Worm (Caenorhabditis elegans) whole organism, L2 larva: Measurements from ENCODE around the gene rei-2.

Source experiments
- C34F6.9 ChIP-seq: fragments of 150-350 bp; optimal IDR thresholded peaks from 2 replicates; lab custom pipeline; 2014; ENCODE audit warnings: missing biosample characterization, missing genetic modification characterization
- F13H6.1 ChIP-seq: sonication (generic microtip); optimal IDR thresholded peaks from 2 replicates; lab custom pipeline; 2016; ENCODE audit warnings: missing genetic modification characterization, missing compliant biosample characterization
- Y55F3AM.14 ChIP-seq: fragments of 200-800 bp; sonication (Bioruptor generic); optimal IDR thresholded peaks from 2 replicates; lab custom pipeline; 2018; ENCODE audit warnings: mild to moderate bottlenecking, missing genetic modification characterization, missing compliant biosample characterization
- alr-1 ChIP-seq: fragments of 150-350 bp; optimal IDR thresholded peaks from 2 replicates; lab custom pipeline; 2014; ENCODE audit warnings: missing biosample characterization, missing genetic modification characterization
- aly-2 ChIP-seq: fragments of 150-350 bp; optimal IDR thresholded peaks from 2 replicates; lab custom pipeline; 2014; ENCODE audit warnings: missing biosample characterization, missing genetic modification characterization
- ama-1 ChIP-seq: fragments of 150-350 bp; optimal IDR thresholded peaks from 2 replicates; lab custom pipeline; 2018; ENCODE audit warnings: inconsistent platforms
- blmp-1 ChIP-seq: sonication (generic microtip); optimal IDR thresholded peaks from 2 replicates; lab custom pipeline; 2017; ENCODE audit warnings: missing genetic modification characterization, mild to moderate bottlenecking, missing compliant biosample characterization, antibody characterized with exemption, moderate library complexity; ENCODE audit not compliant: insufficient read depth
- ceh-16 ChIP-seq: fragments of 150-350 bp; optimal IDR thresholded peaks from 2 replicates; lab custom pipeline; 2014; ENCODE audit warnings: missing biosample characterization, missing genetic modification characterization
- crh-2 ChIP-seq: sonication (generic microtip); optimal IDR thresholded peaks from 2 replicates; lab custom pipeline; 2017; ENCODE audit warnings: missing biosample characterization, missing genetic modification characterization
- dmd-4 ChIP-seq: sonication (generic microtip); optimal IDR thresholded peaks from 2 replicates; lab custom pipeline; 2017; ENCODE audit warnings: missing biosample characterization, missing genetic modification characterization
- egl-27 ChIP-seq: sonication (generic microtip); optimal IDR thresholded peaks from 3 replicates; lab custom pipeline; 2017; ENCODE audit warnings: missing biosample characterization, missing genetic modification reagents, missing genetic modification characterization
- elt-1 ChIP-seq: fragments of 150-350 bp; optimal IDR thresholded peaks from 2 replicates; lab custom pipeline; 2014; ENCODE audit warnings: missing biosample characterization, missing genetic modification characterization
- elt-3 ChIP-seq: sonication (generic microtip); optimal IDR thresholded peaks from 2 replicates; lab custom pipeline; 2017; ENCODE audit warnings: missing biosample characterization, missing genetic modification characterization
- fos-1 ChIP-seq: fragments of 150-350 bp; optimal IDR thresholded peaks from 2 replicates; lab custom pipeline; 2014; ENCODE audit warnings: missing biosample characterization, missing genetic modification characterization
- gmeb-1 ChIP-seq: fragments of 150-350 bp; optimal IDR thresholded peaks from 2 replicates; lab custom pipeline; 2014; ENCODE audit warnings: missing biosample characterization, missing genetic modification characterization
- lin-11 ChIP-seq: fragments of 150-350 bp; sonication (generic microtip); optimal IDR thresholded peaks from 2 replicates; lab custom pipeline; 2014; ENCODE audit warnings: missing biosample characterization, missing genetic modification characterization, inconsistent platforms, mixed read lengths
- lin-13 ChIP-seq: fragments of 150-350 bp; optimal IDR thresholded peaks from 2 replicates; lab custom pipeline; 2014; ENCODE audit warnings: missing biosample characterization, missing genetic modification reagents, missing genetic modification characterization
- lin-39 ChIP-seq: fragments of 150-350 bp; optimal IDR thresholded peaks from 2 replicates; lab custom pipeline; 2014; ENCODE audit warnings: missing biosample characterization, missing genetic modification reagents, missing genetic modification characterization
- lsy-2 ChIP-seq, 2 experiments: fragments of 150-350 bp in 1 of 2; sonication (generic microtip) in 1 of 2; optimal IDR thresholded peaks; 2 replicates each; lab custom pipeline; 2014 to 2017; ENCODE audit warnings: missing biosample characterization in 2 of 2, missing genetic modification characterization in 2 of 2
- mab-5 ChIP-seq: fragments of 150-350 bp; optimal IDR thresholded peaks from 2 replicates; lab custom pipeline; 2014; ENCODE audit warnings: missing biosample characterization, missing genetic modification characterization
- mbf-1 ChIP-seq: sonication (generic microtip); optimal IDR thresholded peaks from 2 replicates; lab custom pipeline; 2017; ENCODE audit warnings: missing biosample characterization, missing genetic modification characterization
- mdl-1 ChIP-seq, 2 experiments: fragments of 150-350 bp in 1 of 2; sonication (generic microtip) in 1 of 2; optimal IDR thresholded peaks; 2 replicates each; lab custom pipeline; 2017; ENCODE audit warnings: missing biosample characterization in 2 of 2, missing genetic modification characterization in 2 of 2
- nhr-10 ChIP-seq: sonication (generic microtip); optimal IDR thresholded peaks from 2 replicates; lab custom pipeline; 2017; ENCODE audit warnings: missing biosample characterization, missing genetic modification characterization
- nhr-11 ChIP-seq: fragments of 150-350 bp; optimal IDR thresholded peaks from 2 replicates; lab custom pipeline; 2014; ENCODE audit warnings: missing biosample characterization, missing genetic modification characterization
- nhr-12 ChIP-seq: fragments of 150-350 bp; optimal IDR thresholded peaks from 2 replicates; lab custom pipeline; 2014; ENCODE audit warnings: missing biosample characterization, missing genetic modification characterization
- nhr-129 ChIP-seq: fragments of 150-350 bp; optimal IDR thresholded peaks from 2 replicates; lab custom pipeline; 2014; ENCODE audit warnings: missing biosample characterization, missing genetic modification characterization
- nhr-21 ChIP-seq: fragments of 150-350 bp; optimal IDR thresholded peaks from 2 replicates; lab custom pipeline; 2014; ENCODE audit warnings: missing biosample characterization, missing genetic modification characterization
- nhr-237 ChIP-seq: fragments of 150-350 bp; optimal IDR thresholded peaks from 2 replicates; lab custom pipeline; 2014; ENCODE audit warnings: missing biosample characterization, missing genetic modification characterization
- nhr-25 ChIP-seq: fragments of 150-350 bp; sonication (generic microtip); optimal IDR thresholded peaks from 3 replicates; lab custom pipeline; 2014; ENCODE audit warnings: missing biosample characterization, missing genetic modification characterization
- nhr-6 ChIP-seq: fragments of 150-350 bp; optimal IDR thresholded peaks from 2 replicates; lab custom pipeline; 2014; ENCODE audit warnings: missing biosample characterization, missing genetic modification characterization
- nhr-77 ChIP-seq: fragments of 150-350 bp; optimal IDR thresholded peaks from 2 replicates; lab custom pipeline; 2014; ENCODE audit warnings: missing biosample characterization, missing genetic modification characterization
- sem-4 ChIP-seq: fragments of 150-350 bp; optimal IDR thresholded peaks from 2 replicates; lab custom pipeline; 2014; ENCODE audit warnings: missing biosample characterization, missing genetic modification reagents, missing genetic modification characterization
- sma-3 ChIP-seq: sonication (generic microtip); optimal IDR thresholded peaks from 2 replicates; lab custom pipeline; 2016; ENCODE audit warnings: missing genetic modification reagents, missing genetic modification characterization, missing compliant biosample characterization
- sma-9 ChIP-seq, 2 experiments: fragments of 150-350 bp in 1 of 2; sonication (generic microtip) in 1 of 2; optimal IDR thresholded peaks; 2 replicates each; lab custom pipeline; 2014 to 2016; ENCODE audit warnings: missing genetic modification characterization in 2 of 2, mild to moderate bottlenecking in 1 of 2, missing biosample characterization in 1 of 2, missing compliant biosample characterization in 1 of 2, missing genetic modification reagents in 1 of 2, moderate library complexity in 1 of 2
- snpc-4 ChIP-seq: fragments of 150-350 bp; optimal IDR thresholded peaks from 2 replicates; lab custom pipeline; 2014; ENCODE audit warnings: missing biosample characterization, missing genetic modification characterization
- unc-39 ChIP-seq: fragments of 150-350 bp; optimal IDR thresholded peaks from 2 replicates; lab custom pipeline; 2014; ENCODE audit warnings: missing biosample characterization, missing genetic modification characterization
- unc-55 ChIP-seq: fragments of 150-350 bp; sonication (generic microtip); optimal IDR thresholded peaks from 3 replicates; lab custom pipeline; 2014; ENCODE audit warnings: missing biosample characterization, missing genetic modification reagents, missing genetic modification characterization
- unc-62 ChIP-seq: fragments of 150-350 bp; optimal IDR thresholded peaks from 2 replicates; lab custom pipeline; 2014; ENCODE audit warnings: missing biosample characterization, missing genetic modification reagents, missing genetic modification characterization
- zag-1 ChIP-seq: fragments of 150-350 bp; optimal IDR thresholded peaks from 2 replicates; lab custom pipeline; 2014; ENCODE audit warnings: missing biosample characterization, missing genetic modification characterization
- ztf-1 ChIP-seq: fragments of 200-800 bp; sonication (Bioruptor generic); conservative IDR thresholded peaks from 2 replicates; pipeline ENCODE4 v1.3.6; 2022; ENCODE audit warnings: missing genetic modification characterization, missing compliant biosample characterization
- ztf-11 ChIP-seq: sonication (generic microtip); optimal IDR thresholded peaks from 2 replicates; lab custom pipeline; 2017; ENCODE audit warnings: missing biosample characterization, missing genetic modification characterization
- ztf-4 ChIP-seq: fragments of 150-350 bp; optimal IDR thresholded peaks from 2 replicates; lab custom pipeline; 2014; ENCODE audit warnings: missing biosample characterization, missing genetic modification characterization

rei-2 gene

ce11 chrX:1103702-1104262 lies 15.8 kb upstream of the rei-2 start, which contains the start of gene ife-4:
Gene ife-4 (plus strand): TSS chrX:1104212.
- no peak for TF ChIP-seq egl-27 (tag; lab: Kevin White, UChicago)
- no peak for TF ChIP-seq nhr-25
- peak in 1 of 2 experiments; percentile 51 for TF ChIP-seq lsy-2 (tag; optimal IDR thresholded peaks at IDR 0.05; lab: Kevin White, UChicago)
- TF ChIP-seq fos-1 (tag; lab: Kevin White, UChicago) = peak; percentile 6
- TF ChIP-seq nhr-129 = peak; percentile 29
- TF ChIP-seq mdl-1 (tag; optimal IDR thresholded peaks at IDR 0.05; lab: Kevin White, UChicago) = no peak
- TF ChIP-seq crh-2 = peak; percentile 7
- peak; percentile 41 for TF ChIP-seq F13H6.1
- no peak for TF ChIP-seq sma-3
- no peak for TF ChIP-seq ceh-16 (tag; lab: Kevin White, UChicago)
- TF ChIP-seq mab-5 (tag; lab: Kevin White, UChicago) = peak; percentile 50
- TF ChIP-seq sma-9 (GFP tag; optimal IDR thresholded peaks at IDR 0.05; lab: Kevin White, UChicago) = peak; percentile 47
- no peak for TF ChIP-seq sma-9 (tag; optimal IDR thresholded peaks at IDR 0.05; lab: Kevin White, UChicago)
- peak; percentile 22 for TF ChIP-seq zag-1 (tag; lab: Kevin White, UChicago)
- peak; percentile 63 for TF ChIP-seq unc-55 (GFP tag; lab: Kevin White, UChicago)
- TF ChIP-seq C34F6.9 = peak; percentile 70

- TF ChIP-seq lin-39 (tag; lab: Kevin White, UChicago) (no peak), unc-55 (GFP tag; lab: Kevin White, UChicago) (peak; percentile 63), nhr-129 (peak; percentile 20), mdl-1 (tag; optimal IDR thresholded peaks at IDR 0.05; lab: Kevin White, UChicago) (no peak), lsy-2 (tag; optimal IDR thresholded peaks at IDR 0.05; lab: Kevin White, UChicago) (peak in 1 of 2 experiments; percentile 27)
Measured at ce11 chrX:1096808-1097207, 8.9 kb upstream of the rei-2 start, which contains the start of the genes pigx-1 and rme-6. Gene pigx-1 (minus strand): TSS chrX:1097013. Gene rme-6 (plus strand): TSS chrX:1097152.

DNA sequence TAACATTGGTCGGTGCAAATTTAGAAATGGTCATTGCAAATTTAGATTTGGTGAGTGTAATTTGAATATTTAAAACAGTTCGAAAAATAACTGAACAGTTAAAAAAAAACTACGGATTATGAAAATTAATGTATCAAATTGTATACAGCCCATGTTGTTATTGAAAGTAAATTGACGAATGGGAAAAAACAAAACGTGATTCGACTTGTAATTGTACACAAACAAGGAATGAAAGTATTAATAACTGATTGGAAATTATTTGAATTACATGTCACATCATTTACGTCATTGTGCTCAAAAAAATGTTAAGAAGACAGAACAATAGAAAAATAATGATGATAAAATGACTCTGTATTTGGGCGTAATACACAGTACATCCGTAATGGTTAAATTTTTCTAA lies 6.4 kb upstream of the rei-2 start:
- no peak for TF ChIP-seq elt-3 (tag; lab: Kevin White, UChicago)
- no peak for TF ChIP-seq nhr-237 (tag; lab: Kevin White, UChicago)
- TF ChIP-seq aly-2 (tag; lab: Kevin White, UChicago) = no peak
- TF ChIP-seq, all 48 proteins: peak for 0

ce11 chrX:1093154-1093553 lies 5.2 kb upstream of the rei-2 start:
- TF ChIP-seq lin-11 (tag; lab: Kevin White, UChicago) (peak; percentile 28), nhr-237 (tag; lab: Kevin White, UChicago) (no peak), nhr-77 (tag; lab: Kevin White, UChicago) (no peak), sma-9 (GFP tag; optimal IDR thresholded peaks at IDR 0.05; lab: Kevin White, UChicago) (peak; percentile 97), sma-9 (tag; optimal IDR thresholded peaks at IDR 0.05; lab: Kevin White, UChicago) (no peak), sma-3 (peak; percentile 83), nhr-25 (peak; percentile 93), elt-3 (tag; lab: Kevin White, UChicago) (no peak), unc-62 (GFP tag; lab: Kevin White, UChicago) (peak; percentile 88), gmeb-1 (tag; lab: Kevin White, UChicago) (peak; percentile 73), lin-39 (tag; lab: Kevin White, UChicago) (peak; percentile 43), lsy-2 (tag; optimal IDR thresholded peaks at IDR 0.05; lab: Kevin White, UChicago) (peak; percentile 64 to 91), sem-4 (tag; lab: Kevin White, UChicago) (peak; percentile 97), elt-1 (tag; lab: Kevin White, UChicago) (no peak), blmp-1 (tag; lab: Kevin White, UChicago) (peak; percentile 93), lin-13 (peak; percentile 89), crh-2 (peak; percentile 94), unc-55 (GFP tag; lab: Kevin White, UChicago) (peak; percentile 92), nhr-129 (peak; percentile 98), unc-39 (tag; lab: Kevin White, UChicago) (peak; percentile 19), mdl-1 (tag; optimal IDR thresholded peaks at IDR 0.05; lab: Kevin White, UChicago) (peak; percentile 95 to 98), mab-5 (tag; lab: Kevin White, UChicago) (peak; percentile 64), snpc-4 (tag; lab: Kevin White, UChicago) (peak; percentile 82), nhr-21 (peak; percentile 90), egl-27 (tag; lab: Kevin White, UChicago) (peak; percentile 90), fos-1 (tag; lab: Kevin White, UChicago) (peak; percentile 92), nhr-11 (tag; lab: Kevin White, UChicago) (no peak), nhr-12 (tag; lab: Kevin White, UChicago) (no peak), zag-1 (tag; lab: Kevin White, UChicago) (peak; percentile 94), nhr-6 (tag; lab: Kevin White, UChicago) (peak; percentile 92), ama-1 (lab: Kevin White, UChicago) (peak; percentile 17), C34F6.9 (peak; percentile 97), ceh-16 (tag; lab: Kevin White, UChicago) (no peak), aly-2 (tag; lab: Kevin White, UChicago) (no peak), Y55F3AM.14 (GFP tag; lab: Kevin White, UChicago) (peak; percentile 87), ztf-1 (GFP tag; lab: Robert Waterston, UW) (no peak), ztf-11 (tag; lab: Kevin White, UChicago) (peak; percentile 8), F13H6.1 (peak; percentile 98), ztf-4 (tag; lab: Kevin White, UChicago) (peak; percentile 84), mbf-1 (tag; lab: Kevin White, UChicago) (peak; percentile 3), dmd-4 (tag; lab: Kevin White, UChicago) (no peak), nhr-10 (tag; lab: Kevin White, UChicago) (peak; percentile 62), alr-1 (tag; lab: Kevin White, UChicago) (no peak)
